Fruit fly (Drosophila melanogaster): ENCODE data around the gene Srp68.
A peak's percentile ranks its signal among the peaks of the same experiment; 100 is the strongest.

Gene Srp68

dm6 chr3L:8956669-8957068 lies 18.2 kb upstream of the Srp68 start, which contains the start of gene mRpL12 (continued):
- TF ChIP-seq Poxn (GFP tag; IDR thresholded peaks at IDR 0.05), result no peak
- TF ChIP-seq Lim3 (GFP tag; IDR thresholded peaks at IDR 0.05), result no peak
- no peak for TF ChIP-seq CG10209 (GFP tag; optimal IDR thresholded peaks at IDR 0.05)
- TF ChIP-seq sc (optimal IDR thresholded peaks at IDR 0.05), result no peak
- no peak for TF ChIP-seq sc (GFP tag; optimal IDR thresholded peaks at IDR 0.05)
- TF ChIP-seq H2.0 (GFP tag; IDR thresholded peaks at IDR 0.05), result no peak
- no peak for TF ChIP-seq CG10147 (GFP tag; optimal IDR thresholded peaks at IDR 0.05)
- no peak for TF ChIP-seq lbe (GFP tag; optimal IDR thresholded peaks at IDR 0.05)
- TF ChIP-seq CG17186 (GFP tag; optimal IDR thresholded peaks at IDR 0.05), result no peak
- TF ChIP-seq tap (tag; optimal IDR thresholded peaks at IDR 0.05), result no peak
- TF ChIP-seq Side (GFP tag; optimal IDR thresholded peaks at IDR 0.05), result no peak
- no peak for TF ChIP-seq zen (tag; optimal IDR thresholded peaks at IDR 0.05)
- peak; percentile 48 for TF ChIP-seq YL-1 (GFP tag; optimal IDR thresholded peaks at IDR 0.05)
- no peak for TF ChIP-seq sens-2 (GFP tag; IDR thresholded peaks at IDR 0.05)
- TF ChIP-seq ewg (GFP tag; optimal IDR thresholded peaks at IDR 0.05), result no peak
- TF ChIP-seq CG7963 (GFP tag; IDR thresholded peaks at IDR 0.05; ENCODE audit: partially characterized antibody), result peak; percentile 35; the same call in 1 of the 3 replicates
- TF ChIP-seq rib (GFP tag; IDR thresholded peaks at IDR 0.05), result no peak
- TF ChIP-seq gem (tag; optimal IDR thresholded peaks at IDR 0.05), result no peak
- peak; percentile 25 for TF ChIP-seq CG4424 (GFP tag; optimal IDR thresholded peaks at IDR 0.05)
- TF ChIP-seq CG1233 (GFP tag; optimal IDR thresholded peaks at IDR 0.05), result no peak
- no peak for TF ChIP-seq Sox102F (GFP tag; optimal IDR thresholded peaks at IDR 0.05)
- TF ChIP-seq Mes4 (GFP tag; optimal IDR thresholded peaks at IDR 0.05), result no peak
- TF ChIP-seq CG8281 (tag; optimal IDR thresholded peaks at IDR 0.05), result no peak
- TF ChIP-seq mam (GFP tag; optimal IDR thresholded peaks at IDR 0.05), result no peak
- TF ChIP-seq CG10274 (GFP tag; optimal IDR thresholded peaks at IDR 0.05), result no peak
- TF ChIP-seq lov (optimal IDR thresholded peaks at IDR 0.05), result no peak
- no peak for TF ChIP-seq lov (GFP tag; IDR thresholded peaks at IDR 0.05)
- TF ChIP-seq D19B (GFP tag; optimal IDR thresholded peaks at IDR 0.05), result no peak
- no peak for TF ChIP-seq CG1792 (GFP tag; optimal IDR thresholded peaks at IDR 0.05)
- no peak for TF ChIP-seq Adf1 (GFP tag; IDR thresholded peaks at IDR 0.05)
- TF ChIP-seq fd96Cb (tag; optimal IDR thresholded peaks at IDR 0.05), result no peak
- no peak for TF ChIP-seq odd (GFP tag; optimal IDR thresholded peaks at IDR 0.05)
- peak; percentile 42 for TF ChIP-seq CG4617 (GFP tag; optimal IDR thresholded peaks at IDR 0.05; ENCODE audit: borderline replicate concordance)
- TF ChIP-seq scrt (GFP tag; optimal IDR thresholded peaks at IDR 0.05), result no peak
- TF ChIP-seq wor (GFP tag; IDR thresholded peaks at IDR 0.05), result no peak
- TF ChIP-seq Fer3 (tag; optimal IDR thresholded peaks at IDR 0.05), result no peak
- no peak for TF ChIP-seq Blimp-1 (GFP tag; optimal IDR thresholded peaks at IDR 0.05)
- no peak for TF ChIP-seq HHEX (GFP tag; optimal IDR thresholded peaks at IDR 0.05)
- TF ChIP-seq otp (GFP tag; IDR thresholded peaks at IDR 0.05), result no peak
- peak; percentile 30; the same call in 1 of the 3 replicates for TF ChIP-seq CG16813 (GFP tag; IDR thresholded peaks at IDR 0.05; ENCODE audit: partially characterized antibody)
- TF ChIP-seq CG10979 (tag; optimal IDR thresholded peaks at IDR 0.05), result no peak
- TF ChIP-seq dan (GFP tag; IDR thresholded peaks at IDR 0.05), result no peak
- TF ChIP-seq Dll (GFP tag; IDR thresholded peaks at IDR 0.05; ENCODE audit: partially characterized antibody), result peak; percentile 52; the same call in 1 of the 4 replicates
- TF ChIP-seq CG10321 (GFP tag; IDR thresholded peaks at IDR 0.05), result no peak
- TF ChIP-seq CG4404 (GFP tag; IDR thresholded peaks at IDR 0.05), result no peak
- no peak for TF ChIP-seq CG9437 (GFP tag; optimal IDR thresholded peaks at IDR 0.05)
- TF ChIP-seq CG14965 (GFP tag; optimal IDR thresholded peaks at IDR 0.05; ENCODE audit: borderline replicate concordance), result no peak
- no peak for TF ChIP-seq mirr (GFP tag; optimal IDR thresholded peaks at IDR 0.05)
- no peak for TF ChIP-seq crol (GFP tag; IDR thresholded peaks at IDR 0.05)
- no peak for TF ChIP-seq sr (GFP tag; IDR thresholded peaks at IDR 0.05)
- TF ChIP-seq Jarid2 (GFP tag; optimal IDR thresholded peaks at IDR 0.05), result no peak
